Worm (Caenorhabditis elegans) whole organism, young adult: ENCODE results near the gene F12A10.9.

Experiments
- C17E4.6 ChIP-seq: fragments of 200-800 bp; sonication (Bioruptor generic); IDR thresholded peaks from 2 replicates; pipeline ENCODE4 v1.3.6; 2022; ENCODE audit warnings: missing genetic modification reagents, missing genetic modification characterization, missing compliant biosample characterization
- T26A5.8 ChIP-seq: sonication (generic microtip); optimal IDR thresholded peaks from 2 replicates; lab custom pipeline; 2016; ENCODE audit warnings: missing genetic modification characterization, missing compliant biosample characterization
- atf-7 ChIP-seq: sonication (generic microtip); optimal IDR thresholded peaks from 2 replicates; lab custom pipeline; 2017; ENCODE audit warnings: mild to moderate bottlenecking, missing genetic modification characterization, missing compliant biosample characterization
- snpc-4 ChIP-seq, 5 experiments: fragments of 150-350 bp in 1 of 5; sonication (generic microtip) in 4 of 5; optimal IDR thresholded peaks; 2 replicates each; lab custom pipeline; 2014 to 2018; ENCODE audit warnings: missing genetic modification characterization in 5 of 5, missing biosample characterization in 3 of 5, antibody characterized with exemption in 2 of 5, mild to moderate bottlenecking in 2 of 5, missing compliant biosample characterization in 2 of 5, missing genotype in 2 of 5, moderate library complexity in 2 of 5, missing genetic modification reagents in 1 of 5
- unc-130 ChIP-seq: sonication (generic microtip); optimal IDR thresholded peaks from 2 replicates; lab custom pipeline; 2016; ENCODE audit warnings: missing genetic modification reagents, missing genetic modification characterization, missing compliant biosample characterization

DNA sequence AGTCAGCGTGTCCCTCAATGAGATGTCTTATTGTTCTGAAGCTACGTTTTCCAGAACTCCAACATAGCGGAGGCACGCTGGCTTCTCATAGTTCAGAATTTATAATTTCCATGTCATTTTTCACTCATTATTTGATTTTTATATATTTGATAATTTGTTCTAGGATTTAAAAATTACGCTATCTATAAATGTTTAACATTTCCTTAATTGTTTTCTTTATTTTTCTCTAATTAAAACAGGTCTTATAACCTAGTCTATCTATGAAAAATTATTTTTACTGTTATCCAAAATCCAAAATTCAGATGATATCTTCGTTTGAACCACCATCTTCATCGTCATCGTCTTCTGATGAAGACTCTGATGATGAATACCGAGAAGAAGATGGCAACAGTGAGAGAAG lies 20.2 kb upstream of the F12A10.9 start, which contains the start of gene F56D1.1:
- TF ChIP-seq unc-130 (GFP tag; lab: Kevin White, UChicago) (no peak), snpc-4 (GFP tag; optimal IDR thresholded peaks at IDR 0.05; lab: Kevin White, UChicago) (no peak), snpc-4 (tag; optimal IDR thresholded peaks at IDR 0.05; lab: Kevin White, UChicago) (no peak), C17E4.6 (GFP tag; lab: Robert Waterston, UW) (no peak), atf-7 (tag; lab: Kevin White, UChicago) (no peak), T26A5.8 (tag; lab: Kevin White, UChicago) (no peak)
